Worm (Caenorhabditis elegans) whole organism, early embryonic: ENCODE data around the gene srg-62.

Source experiments
- ceh-36 ChIP-seq: sonication (generic microtip); optimal IDR thresholded peaks from 2 replicates; lab custom pipeline; 2016; ENCODE audit warnings: missing genetic modification characterization, inconsistent platforms, missing compliant biosample characterization
- flt-1 ChIP-seq: fragments of 200-800 bp; sonication (Bioruptor generic); IDR thresholded peaks from 2 replicates; pipeline ENCODE4 v1.3.6; 2022; ENCODE audit warnings: missing genetic modification characterization, missing compliant biosample characterization
- hmbx-1 ChIP-seq: sonication (generic microtip); optimal IDR thresholded peaks from 2 replicates; lab custom pipeline; 2016; ENCODE audit warnings: mild to moderate bottlenecking, missing genetic modification characterization, missing compliant biosample characterization
- tbx-37 ChIP-seq: fragments of 200-800 bp; sonication (Bioruptor generic); conservative IDR thresholded peaks from 2 replicates; pipeline ENCODE4 v1.3.6; 2022; ENCODE audit warnings: missing genetic modification reagents, missing genetic modification characterization, missing compliant biosample characterization

DNA sequence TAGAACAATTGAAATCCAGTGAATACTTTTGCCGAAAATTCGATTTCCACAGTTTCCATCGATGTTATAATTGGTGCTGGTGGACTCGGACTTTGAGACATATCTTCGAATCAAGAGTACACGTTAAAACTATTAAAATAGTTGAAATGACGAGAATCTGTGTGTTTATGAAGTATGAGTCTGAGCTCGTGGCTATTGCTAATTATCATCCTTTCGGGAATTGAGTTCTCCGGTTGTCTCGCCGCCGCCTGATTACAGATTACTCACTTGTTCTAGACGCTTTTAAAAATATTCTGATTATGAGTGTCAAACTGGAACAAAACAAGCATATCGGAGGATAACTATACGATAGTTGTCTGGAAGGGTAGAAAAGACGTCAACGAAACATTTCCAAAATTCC is 4.0 kb downstream of the srg-62 start, which contains the start of gene srg-56:
- TF ChIP-seq tbx-37 (GFP tag; lab: Robert Waterston, UW) (no peak), flt-1 (no peak), ceh-36 (tag; lab: Kevin White, UChicago) (no peak), hmbx-1 (tag; lab: Kevin White, UChicago) (no peak)
